Fruit fly (Drosophila melanogaster) whole organism, prepupa: ENCODE measurements around the gene Acp76A.

Experiments
- Eip93F ChIP-seq: fragments of 200-800 bp; sonication (Bioruptor generic); optimal IDR thresholded peaks from 2 replicates; lab custom pipeline; 2016; ENCODE audit warnings: missing biosample characterization, mild to moderate bottlenecking, missing genetic modification characterization
- pdm3 ChIP-seq: fragments of 200-800 bp; sonication (Bioruptor generic); optimal IDR thresholded peaks from 3 replicates; lab custom pipeline; 2016; ENCODE audit warnings: missing biosample characterization, missing genetic modification characterization

DNA sequence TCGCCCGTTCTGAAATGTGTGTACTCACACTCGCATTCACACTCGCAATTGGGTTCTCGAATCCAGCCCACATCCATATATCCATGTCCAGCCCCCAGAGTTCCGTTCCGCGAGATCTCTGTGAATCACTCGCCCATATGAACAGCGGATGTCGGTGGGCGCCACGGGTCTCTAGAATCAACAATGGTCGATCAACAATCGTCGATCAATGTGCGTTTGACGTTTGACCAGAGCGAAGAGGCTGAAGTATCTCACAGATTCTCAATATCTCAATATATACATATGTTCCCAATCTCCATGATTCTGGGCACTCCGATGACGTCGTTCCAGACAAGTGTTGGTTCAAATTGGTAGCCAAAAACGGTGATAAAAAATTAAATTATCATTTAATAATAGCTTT is 37.3 kb upstream of the Acp76A start:
- TF ChIP-seq Eip93F (GFP tag; lab: Kevin White, UChicago) (no peak), pdm3 (GFP tag; lab: Kevin White, UChicago) (no peak)
